Worm (Caenorhabditis elegans): ENCODE measurements around the gene F17A9.5.

The F17A9.5 gene

DNA sequence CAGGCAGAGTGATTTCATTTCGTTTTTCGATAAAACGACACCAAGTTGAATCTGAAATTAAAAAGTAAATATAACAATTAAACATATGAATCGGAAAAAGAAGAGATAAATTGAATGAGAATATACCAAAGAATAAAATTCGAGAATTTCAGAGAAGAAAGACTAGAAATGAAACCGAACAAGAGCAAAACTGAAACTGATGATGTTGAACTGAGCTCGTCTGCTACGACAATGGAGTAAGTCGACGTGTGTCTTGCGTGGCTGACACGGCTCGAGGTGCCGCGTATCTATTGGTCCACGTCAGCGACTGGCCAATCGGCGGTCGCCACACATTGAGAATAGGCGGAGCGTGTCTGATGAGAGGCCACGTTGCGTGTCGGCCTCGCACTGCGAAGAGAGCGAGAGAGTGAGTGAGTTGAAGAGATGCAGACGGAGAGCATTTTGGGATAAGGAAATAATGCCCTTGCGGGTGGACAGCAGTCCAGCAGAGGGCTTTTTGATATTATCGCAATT is 12.2 kb downstream of the F17A9.5 start, which contains the start of gene crt-1 (continued):
- TF ChIP-seq gmeb-2 (tag; optimal IDR thresholded peaks at IDR 0.05), result no peak
- no peak for TF ChIP-seq mec-3 (tag; optimal IDR thresholded peaks at IDR 0.05; ENCODE audit: borderline replicate concordance)
- TF ChIP-seq ama-1 (optimal IDR thresholded peaks at IDR 0.05), result peak; percentile 16
- TF ChIP-seq Y22D7AL.16 (tag; optimal IDR thresholded peaks at IDR 0.05), result no peak
- no peak for TF ChIP-seq ttx-3 (tag; optimal IDR thresholded peaks at IDR 0.05)
- peak; percentile 16 for TF ChIP-seq tbx-7 (tag; optimal IDR thresholded peaks at IDR 0.05)
- peak; percentile 12 for TF ChIP-seq madf-2 (tag; optimal IDR thresholded peaks at IDR 0.05)
- peak; percentile 52 for TF ChIP-seq pros-1 (tag; optimal IDR thresholded peaks at IDR 0.05)
- peak; percentile 39; the same call in 1 of the 2 replicates for TF ChIP-seq sox-2 (GFP tag; IDR thresholded peaks at IDR 0.05)
- TF ChIP-seq pha-4 (tag; optimal IDR thresholded peaks at IDR 0.05), result no peak
- TF ChIP-seq ztf-16 (tag; optimal IDR thresholded peaks at IDR 0.05), result no peak
- TF ChIP-seq ceh-30 (tag; optimal IDR thresholded peaks at IDR 0.05), result no peak
- peak; percentile 22 for TF ChIP-seq unc-42 (tag; optimal IDR thresholded peaks at IDR 0.05)
- TF ChIP-seq ref-2 (tag; optimal IDR thresholded peaks at IDR 0.05), result peak; percentile 84
- TF ChIP-seq fkh-6 (tag; optimal IDR thresholded peaks at IDR 0.05), result no peak
- no peak for TF ChIP-seq unc-86 (tag; optimal IDR thresholded peaks at IDR 0.05)
- peak; percentile 83 for TF ChIP-seq unc-55 (GFP tag; optimal IDR thresholded peaks at IDR 0.05)
- TF ChIP-seq fkh-10 (GFP tag; optimal IDR thresholded peaks at IDR 0.05), result no peak
- TF ChIP-seq ceh-45 (GFP tag; IDR thresholded peaks at IDR 0.05), result no peak
- no peak for TF ChIP-seq che-1 (tag; optimal IDR thresholded peaks at IDR 0.05)
- TF ChIP-seq ceh-34 (tag; optimal IDR thresholded peaks at IDR 0.05), result peak; percentile 56
- no peak for TF ChIP-seq pat-9 (tag; optimal IDR thresholded peaks at IDR 0.05)
- no peak for TF ChIP-seq odd-2 (tag; optimal IDR thresholded peaks at IDR 0.05)
- TF ChIP-seq F13H6.1 (tag; optimal IDR thresholded peaks at IDR 0.05), result no peak
- no peak for TF ChIP-seq lim-6 (tag; optimal IDR thresholded peaks at IDR 0.05)
- TF ChIP-seq rnt-1 (tag; optimal IDR thresholded peaks at IDR 0.05), result peak; percentile 62
- peak; percentile 3 for TF ChIP-seq ets-4 (tag; optimal IDR thresholded peaks at IDR 0.05)
- peak; percentile 92 for TF ChIP-seq pax-1 (tag; optimal IDR thresholded peaks at IDR 0.05)
- no peak for TF ChIP-seq eyg-1 (tag; optimal IDR thresholded peaks at IDR 0.05)
- no peak for TF ChIP-seq C38D4.7 (GFP tag; optimal IDR thresholded peaks at IDR 0.05)
- TF ChIP-seq nhr-232 (tag; optimal IDR thresholded peaks at IDR 0.05), result no peak
- no peak for TF ChIP-seq ceh-19 (GFP tag; optimal IDR thresholded peaks at IDR 0.05)
- TF ChIP-seq unc-3 (GFP tag; conservative IDR thresholded peaks at IDR 0.05), result no peak
- no peak for TF ChIP-seq unc-3 (tag; optimal IDR thresholded peaks at IDR 0.05)
- TF ChIP-seq tbx-2 (tag; optimal IDR thresholded peaks at IDR 0.05), result peak; percentile 65
- TF ChIP-seq T23F11.4 (GFP tag; optimal IDR thresholded peaks at IDR 0.05), result no peak
- TF ChIP-seq sdc-2 (tag; optimal IDR thresholded peaks at IDR 0.05), result peak; percentile 15
- TF ChIP-seq syd-9 (tag; optimal IDR thresholded peaks at IDR 0.05), result no peak
- TF ChIP-seq dmd-4 (tag; optimal IDR thresholded peaks at IDR 0.05; ENCODE audit: borderline replicate concordance), result no peak
- no peak for TF ChIP-seq npax-4 (tag; optimal IDR thresholded peaks at IDR 0.05)
- TF ChIP-seq ceh-14 (tag; optimal IDR thresholded peaks at IDR 0.05), result peak; percentile 55
- TF ChIP-seq ceh-18 (tag; optimal IDR thresholded peaks at IDR 0.05), result peak; percentile 48
- TF ChIP-seq pqm-1 (tag; optimal IDR thresholded peaks at IDR 0.05), result peak; percentile 1
- no peak for TF ChIP-seq ceh-24 (tag; optimal IDR thresholded peaks at IDR 0.05)
- TF ChIP-seq hlh-6 (tag; optimal IDR thresholded peaks at IDR 0.05), result no peak
- no peak for TF ChIP-seq zip-5 (tag; optimal IDR thresholded peaks at IDR 0.05)
- TF ChIP-seq hlh-13 (GFP tag; optimal IDR thresholded peaks at IDR 0.05), result no peak
- no peak for TF ChIP-seq ceh-6 (GFP tag; optimal IDR thresholded peaks at IDR 0.05)
- no peak for TF ChIP-seq ceh-22 (tag; optimal IDR thresholded peaks at IDR 0.05)
